Worm (Caenorhabditis elegans) whole organism, mixed stage, embryonic: Measurements from ENCODE around the gene C12D5.3.

Source experiments
- M03D4.4 ChIP-seq: sonication (generic microtip); optimal IDR thresholded peaks from 2 replicates; lab custom pipeline; 2017; ENCODE audit warnings: mild to moderate bottlenecking, missing genetic modification characterization, missing compliant biosample characterization
- bed-3 ChIP-seq: fragments of 200-800 bp; sonication (Bioruptor generic); optimal IDR thresholded peaks from 3 replicates; lab custom pipeline; 2018; ENCODE audit warnings: mild to moderate bottlenecking, missing genetic modification characterization, moderate library complexity, missing compliant biosample characterization
- blmp-1 ChIP-seq: fragments of 150-350 bp; optimal IDR thresholded peaks from 2 replicates; lab custom pipeline; 2014; ENCODE audit warnings: missing biosample characterization, missing genetic modification characterization
- ceh-39 ChIP-seq: fragments of 150-350 bp; optimal IDR thresholded peaks from 2 replicates; lab custom pipeline; 2014; ENCODE audit warnings: missing biosample characterization, missing genetic modification characterization
- ceh-43 ChIP-seq: fragments of 200-800 bp; sonication (Bioruptor generic); optimal IDR thresholded peaks from 2 replicates; lab custom pipeline; 2018; ENCODE audit warnings: mild to moderate bottlenecking, missing genetic modification characterization, moderate library complexity, missing compliant biosample characterization
- ces-1 ChIP-seq: fragments of 150-350 bp; optimal IDR thresholded peaks from 2 replicates; lab custom pipeline; 2014; ENCODE audit warnings: missing biosample characterization, missing genetic modification reagents, missing genetic modification characterization
- cnd-1 ChIP-seq: fragments of 200-800 bp; sonication (Bioruptor generic); optimal IDR thresholded peaks from 2 replicates; lab custom pipeline; 2018; ENCODE audit warnings: mild to moderate bottlenecking, missing genetic modification characterization, missing compliant biosample characterization
- drap-1 ChIP-seq: fragments of 200-800 bp; sonication (Bioruptor generic); optimal IDR thresholded peaks from 3 replicates; lab custom pipeline; 2018; ENCODE audit warnings: mild to moderate bottlenecking, missing genetic modification characterization, missing compliant biosample characterization
- elt-1 ChIP-seq: sonication (generic microtip); optimal IDR thresholded peaks from 2 replicates; lab custom pipeline; 2017; ENCODE audit warnings: missing genetic modification characterization, mild to moderate bottlenecking, missing compliant biosample characterization, antibody characterized with exemption, moderate library complexity, borderline replicate concordance; ENCODE audit not compliant: insufficient read depth
- elt-3 ChIP-seq: fragments of 150-350 bp; optimal IDR thresholded peaks from 2 replicates; lab custom pipeline; 2014; ENCODE audit warnings: missing biosample characterization, missing genetic modification characterization
- ham-2 ChIP-seq: fragments of 200-800 bp; sonication (Bioruptor generic); optimal IDR thresholded peaks from 2 replicates; lab custom pipeline; 2018; ENCODE audit warnings: mild to moderate bottlenecking, missing genetic modification characterization, missing compliant biosample characterization
- hlh-1 ChIP-seq: fragments of 150-350 bp; optimal IDR thresholded peaks from 2 replicates; lab custom pipeline; 2014; ENCODE audit warnings: missing biosample characterization, missing genetic modification reagents, missing genetic modification characterization
- lin-13 ChIP-seq: fragments of 150-350 bp; optimal IDR thresholded peaks from 2 replicates; lab custom pipeline; 2014; ENCODE audit warnings: missing biosample characterization, missing genetic modification characterization
- lin-32 ChIP-seq: fragments of 200-800 bp; sonication (Bioruptor generic); optimal IDR thresholded peaks from 2 replicates; lab custom pipeline; 2018; ENCODE audit warnings: mild to moderate bottlenecking, missing genetic modification characterization, missing compliant biosample characterization
- mab-5 ChIP-seq: fragments of 150-350 bp; optimal IDR thresholded peaks from 2 replicates; lab custom pipeline; 2014; ENCODE audit warnings: missing biosample characterization, missing genetic modification characterization
- mep-1 ChIP-seq: fragments of 150-350 bp; optimal IDR thresholded peaks from 2 replicates; lab custom pipeline; 2017; ENCODE audit warnings: missing biosample characterization, missing genetic modification reagents, missing genetic modification characterization, inconsistent platforms
- mls-2 ChIP-seq: sonication (generic microtip); optimal IDR thresholded peaks from 2 replicates; lab custom pipeline; 2016; ENCODE audit warnings: mild to moderate bottlenecking, missing genetic modification characterization, moderate library complexity, missing compliant biosample characterization
- nhr-12 ChIP-seq: fragments of 150-350 bp; optimal IDR thresholded peaks from 2 replicates; lab custom pipeline; 2014; ENCODE audit warnings: missing biosample characterization, missing genetic modification characterization
- nhr-2 ChIP-seq: fragments of 150-350 bp; optimal IDR thresholded peaks from 2 replicates; lab custom pipeline; 2014; ENCODE audit warnings: missing biosample characterization, missing genetic modification characterization
- nhr-237 ChIP-seq: fragments of 150-350 bp; optimal IDR thresholded peaks from 2 replicates; lab custom pipeline; 2014; ENCODE audit warnings: missing biosample characterization, missing genetic modification characterization
- nhr-28 ChIP-seq: fragments of 150-350 bp; optimal IDR thresholded peaks from 2 replicates; lab custom pipeline; 2014; ENCODE audit warnings: missing biosample characterization, missing genetic modification characterization
- nhr-76 ChIP-seq: sonication (generic microtip); optimal IDR thresholded peaks from 2 replicates; lab custom pipeline; 2017; ENCODE audit warnings: missing biosample characterization, missing genetic modification characterization
- sem-2 ChIP-seq: fragments of 200-800 bp; sonication (Bioruptor generic); optimal IDR thresholded peaks from 2 replicates; lab custom pipeline; 2018; ENCODE audit warnings: mild to moderate bottlenecking, missing genetic modification characterization, missing compliant biosample characterization
- snpc-4 ChIP-seq: fragments of 150-350 bp; optimal IDR thresholded peaks from 2 replicates; lab custom pipeline; 2014; ENCODE audit warnings: missing biosample characterization, missing genetic modification characterization
- sptf-1 ChIP-seq: sonication (generic microtip); optimal IDR thresholded peaks from 2 replicates; lab custom pipeline; 2017; ENCODE audit warnings: mild to moderate bottlenecking, missing genetic modification characterization, moderate library complexity, missing compliant biosample characterization
- tbx-8 ChIP-seq: fragments of 200-800 bp; sonication (Bioruptor generic); optimal IDR thresholded peaks from 2 replicates; lab custom pipeline; 2018; ENCODE audit warnings: mild to moderate bottlenecking, missing genetic modification characterization, moderate library complexity, missing compliant biosample characterization
- unc-120 ChIP-seq: sonication (generic microtip); optimal IDR thresholded peaks from 2 replicates; lab custom pipeline; 2017; ENCODE audit warnings: missing genetic modification characterization, missing compliant biosample characterization; ENCODE audit not compliant: poor library complexity, severe bottlenecking
- unc-62 ChIP-seq: fragments of 150-350 bp; optimal IDR thresholded peaks from 2 replicates; lab custom pipeline; 2014; ENCODE audit warnings: missing biosample characterization, missing genetic modification reagents, missing genetic modification characterization
- zip-8 ChIP-seq: fragments of 150-350 bp; optimal IDR thresholded peaks from 2 replicates; lab custom pipeline; 2014; ENCODE audit warnings: missing biosample characterization, missing genetic modification characterization
- ztf-11 ChIP-seq: fragments of 150-350 bp; optimal IDR thresholded peaks from 2 replicates; lab custom pipeline; 2014; ENCODE audit warnings: missing biosample characterization, missing genetic modification characterization

Gene C12D5.3

ce11 chrV:7675904-7676303, at the start of gene C12D5.3:
TSS of gene C12D5.3 (plus strand) at chrV:7676204.
- no peak for TF ChIP-seq blmp-1 (tag; lab: Kevin White, UChicago)
- no peak for TF ChIP-seq lin-32
- TF ChIP-seq nhr-28 (tag; lab: Kevin White, UChicago), result no peak
- no peak for TF ChIP-seq ces-1
- TF ChIP-seq nhr-2 (tag; lab: Kevin White, UChicago), result no peak
- no peak for TF ChIP-seq ceh-43
- no peak for TF ChIP-seq zip-8 (tag; lab: Kevin White, UChicago)
- TF ChIP-seq ham-2 (GFP tag; lab: Kevin White, UChicago), result no peak

ce11 chrV:7626550-7626949, 49.5 kb upstream of the C12D5.3 start, which contains the start of gene F07C4.6:
TSS of gene F07C4.6 (plus strand) at chrV:7626850.
- TF ChIP-seq sptf-1 (tag; lab: Kevin White, UChicago) (no peak), mep-1 (no peak), bed-3 (GFP tag; lab: Kevin White, UChicago) (no peak), ceh-39 (tag; lab: Kevin White, UChicago) (no peak), ztf-11 (tag; lab: Kevin White, UChicago) (no peak), hlh-1 (tag; lab: Kevin White, UChicago) (no peak), nhr-28 (tag; lab: Kevin White, UChicago) (no peak), elt-3 (tag; lab: Kevin White, UChicago) (no peak), mab-5 (no peak), snpc-4 (tag; lab: Kevin White, UChicago) (no peak), nhr-12 (tag; lab: Kevin White, UChicago) (no peak), nhr-76 (tag; lab: Kevin White, UChicago) (no peak), unc-62 (no peak)

DNA sequence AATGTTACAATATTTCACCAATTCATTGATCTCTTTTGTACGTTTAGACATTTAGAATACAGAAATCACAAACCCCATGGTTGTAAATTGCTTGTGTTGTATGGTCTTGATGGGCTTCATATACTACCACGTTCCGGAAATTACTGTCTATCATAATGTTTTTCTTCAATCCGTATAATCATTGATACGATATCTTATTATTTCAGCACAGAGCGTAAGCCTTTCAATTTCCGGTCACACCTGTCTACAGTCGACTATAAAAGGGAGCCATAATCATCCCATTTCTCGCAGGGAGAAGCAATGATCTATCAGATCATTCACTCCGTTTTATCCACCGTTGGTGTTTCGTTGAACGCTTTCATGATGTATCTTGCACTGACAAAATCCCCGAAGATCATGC, 46.5 kb upstream of the C12D5.3 start, which contains the start of gene srd-30:
TSS of gene srd-30 (plus strand) at position 301 of the 400 bp plus-strand sequence.
- TF ChIP-seq drap-1 (GFP tag; lab: Kevin White, UChicago), result no peak
- TF ChIP-seq sptf-1 (tag; lab: Kevin White, UChicago), result no peak
- TF ChIP-seq ham-2 (GFP tag; lab: Kevin White, UChicago), result no peak

DNA sequence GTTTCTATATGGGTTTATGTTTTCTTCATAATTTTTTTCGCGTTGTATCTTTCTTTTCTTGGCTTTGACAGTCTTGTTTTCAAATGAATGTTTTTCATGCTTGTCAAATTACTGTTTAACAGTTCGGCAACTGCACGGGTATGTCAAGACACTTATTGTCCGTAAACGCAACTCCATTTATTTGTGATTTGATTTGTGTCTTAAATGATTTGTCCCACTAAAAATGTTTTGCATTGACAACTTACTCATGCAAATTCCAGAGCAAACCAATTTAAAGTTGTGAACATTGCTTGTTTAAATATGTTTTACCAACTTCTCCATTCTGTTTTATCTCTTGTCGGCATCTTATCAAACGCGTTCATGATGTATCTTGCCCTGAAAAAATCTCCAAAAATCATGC, 44.3 kb upstream of the C12D5.3 start, which contains the start of gene srd-25:
TSS of gene srd-25 (plus strand) at position 301 of the 400 bp plus-strand sequence.
- TF ChIP-seq nhr-12 (tag; lab: Kevin White, UChicago) (no peak), sptf-1 (tag; lab: Kevin White, UChicago) (no peak), cnd-1 (tag; lab: Kevin White, UChicago) (no peak), mep-1 (no peak), ces-1 (no peak), zip-8 (tag; lab: Kevin White, UChicago) (no peak), mls-2 (tag; lab: Kevin White, UChicago) (no peak), ham-2 (GFP tag; lab: Kevin White, UChicago) (no peak), nhr-2 (tag; lab: Kevin White, UChicago) (no peak), tbx-8 (GFP tag; lab: Kevin White, UChicago) (no peak), nhr-28 (tag; lab: Kevin White, UChicago) (no peak), sem-2 (no peak)

DNA sequence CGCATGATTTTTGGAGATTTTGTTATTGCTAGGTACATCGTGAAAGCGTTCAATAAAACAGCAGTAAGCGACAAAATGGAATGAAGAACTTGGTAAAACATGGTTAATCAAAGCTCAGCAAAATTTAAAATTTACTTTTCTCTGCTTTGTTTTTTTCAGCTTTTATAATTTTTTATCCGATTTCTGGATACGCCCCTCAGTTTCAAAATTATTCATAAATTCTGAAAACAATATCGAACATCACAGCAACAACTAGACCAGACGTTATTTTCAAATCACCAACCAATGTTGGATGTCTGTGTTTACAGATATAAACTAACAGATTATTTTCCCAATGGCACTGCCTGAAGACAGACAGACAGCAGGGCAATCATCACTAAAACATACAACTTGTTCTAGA, 41.3 kb upstream of the C12D5.3 start, which contains the start of gene srd-31:
TSS of gene srd-31 (minus strand) at position 101 of the 400 bp plus-strand sequence.
- TF ChIP-seq ceh-43 (no peak), nhr-237 (tag; lab: Kevin White, UChicago) (no peak), nhr-28 (tag; lab: Kevin White, UChicago) (no peak), M03D4.4 (tag; lab: Kevin White, UChicago) (no peak), sptf-1 (tag; lab: Kevin White, UChicago) (no peak), snpc-4 (tag; lab: Kevin White, UChicago) (no peak), lin-13 (no peak), sem-2 (no peak), drap-1 (GFP tag; lab: Kevin White, UChicago) (no peak), elt-1 (tag; lab: Kevin White, UChicago) (no peak), hlh-1 (tag; lab: Kevin White, UChicago) (no peak), lin-32 (no peak), unc-62 (no peak), ceh-39 (tag; lab: Kevin White, UChicago) (no peak), unc-120 (tag; lab: Kevin White, UChicago) (no peak), elt-3 (tag; lab: Kevin White, UChicago) (no peak), mls-2 (tag; lab: Kevin White, UChicago) (no peak)
- TF ChIP-seq, all 35 proteins: peak for 0
